Worm (Caenorhabditis elegans) whole organism, L2 larva: Measurements from ENCODE around the gene cnc-2.

ENCODE experiments used
- C34F6.9 ChIP-seq: fragments of 150-350 bp; optimal IDR thresholded peaks from 2 replicates; lab custom pipeline; 2014; ENCODE audit warnings: missing biosample characterization, missing genetic modification characterization
- Y55F3AM.14 ChIP-seq: fragments of 200-800 bp; sonication (Bioruptor generic); optimal IDR thresholded peaks from 2 replicates; lab custom pipeline; 2018; ENCODE audit warnings: mild to moderate bottlenecking, missing genetic modification characterization, missing compliant biosample characterization
- ZK546.5 ChIP-seq: sonication (generic microtip); optimal IDR thresholded peaks from 2 replicates; lab custom pipeline; 2017; ENCODE audit warnings: missing biosample characterization, missing genetic modification characterization
- alr-1 ChIP-seq: fragments of 150-350 bp; optimal IDR thresholded peaks from 2 replicates; lab custom pipeline; 2014; ENCODE audit warnings: missing biosample characterization, missing genetic modification characterization
- aly-2 ChIP-seq: fragments of 150-350 bp; optimal IDR thresholded peaks from 2 replicates; lab custom pipeline; 2014; ENCODE audit warnings: missing biosample characterization, missing genetic modification characterization
- ama-1 ChIP-seq: fragments of 150-350 bp; optimal IDR thresholded peaks from 2 replicates; lab custom pipeline; 2018; ENCODE audit warnings: inconsistent platforms
- blmp-1 ChIP-seq: sonication (generic microtip); optimal IDR thresholded peaks from 2 replicates; lab custom pipeline; 2017; ENCODE audit warnings: missing genetic modification characterization, mild to moderate bottlenecking, missing compliant biosample characterization, antibody characterized with exemption, moderate library complexity; ENCODE audit not compliant: insufficient read depth
- ceh-82 ChIP-seq: fragments of 150-350 bp; optimal IDR thresholded peaks from 2 replicates; lab custom pipeline; 2014; ENCODE audit warnings: missing biosample characterization, missing genetic modification characterization
- crh-2 ChIP-seq: sonication (generic microtip); optimal IDR thresholded peaks from 2 replicates; lab custom pipeline; 2017; ENCODE audit warnings: missing biosample characterization, missing genetic modification characterization
- dmd-4 ChIP-seq: sonication (generic microtip); optimal IDR thresholded peaks from 2 replicates; lab custom pipeline; 2017; ENCODE audit warnings: missing biosample characterization, missing genetic modification characterization
- egl-27 ChIP-seq: sonication (generic microtip); optimal IDR thresholded peaks from 3 replicates; lab custom pipeline; 2017; ENCODE audit warnings: missing biosample characterization, missing genetic modification reagents, missing genetic modification characterization
- elt-3 ChIP-seq: sonication (generic microtip); optimal IDR thresholded peaks from 2 replicates; lab custom pipeline; 2017; ENCODE audit warnings: missing biosample characterization, missing genetic modification characterization
- fos-1 ChIP-seq: fragments of 150-350 bp; optimal IDR thresholded peaks from 2 replicates; lab custom pipeline; 2014; ENCODE audit warnings: missing biosample characterization, missing genetic modification characterization
- lin-11 ChIP-seq: fragments of 150-350 bp; sonication (generic microtip); optimal IDR thresholded peaks from 2 replicates; lab custom pipeline; 2014; ENCODE audit warnings: missing biosample characterization, missing genetic modification characterization, inconsistent platforms, mixed read lengths
- lin-13 ChIP-seq: fragments of 150-350 bp; optimal IDR thresholded peaks from 2 replicates; lab custom pipeline; 2014; ENCODE audit warnings: missing biosample characterization, missing genetic modification reagents, missing genetic modification characterization
- lin-39 ChIP-seq: fragments of 150-350 bp; optimal IDR thresholded peaks from 2 replicates; lab custom pipeline; 2014; ENCODE audit warnings: missing biosample characterization, missing genetic modification reagents, missing genetic modification characterization
- lsy-2 ChIP-seq, 2 experiments: fragments of 150-350 bp in 1 of 2; sonication (generic microtip) in 1 of 2; optimal IDR thresholded peaks; 2 replicates each; lab custom pipeline; 2014 to 2017; ENCODE audit warnings: missing biosample characterization in 2 of 2, missing genetic modification characterization in 2 of 2
- mab-5 ChIP-seq: fragments of 150-350 bp; optimal IDR thresholded peaks from 2 replicates; lab custom pipeline; 2014; ENCODE audit warnings: missing biosample characterization, missing genetic modification characterization
- mbf-1 ChIP-seq: sonication (generic microtip); optimal IDR thresholded peaks from 2 replicates; lab custom pipeline; 2017; ENCODE audit warnings: missing biosample characterization, missing genetic modification characterization
- mdl-1 ChIP-seq, 2 experiments: fragments of 150-350 bp in 1 of 2; sonication (generic microtip) in 1 of 2; optimal IDR thresholded peaks; 2 replicates each; lab custom pipeline; 2017; ENCODE audit warnings: missing biosample characterization in 2 of 2, missing genetic modification characterization in 2 of 2
- nhr-10 ChIP-seq: sonication (generic microtip); optimal IDR thresholded peaks from 2 replicates; lab custom pipeline; 2017; ENCODE audit warnings: missing biosample characterization, missing genetic modification characterization
- nhr-12 ChIP-seq: fragments of 150-350 bp; optimal IDR thresholded peaks from 2 replicates; lab custom pipeline; 2014; ENCODE audit warnings: missing biosample characterization, missing genetic modification characterization
- nhr-129 ChIP-seq: fragments of 150-350 bp; optimal IDR thresholded peaks from 2 replicates; lab custom pipeline; 2014; ENCODE audit warnings: missing biosample characterization, missing genetic modification characterization
- nhr-21 ChIP-seq: fragments of 150-350 bp; optimal IDR thresholded peaks from 2 replicates; lab custom pipeline; 2014; ENCODE audit warnings: missing biosample characterization, missing genetic modification characterization
- nhr-23 ChIP-seq: fragments of 150-350 bp; optimal IDR thresholded peaks from 2 replicates; lab custom pipeline; 2014; ENCODE audit warnings: missing biosample characterization, missing genetic modification reagents, missing genetic modification characterization
- nhr-237 ChIP-seq: fragments of 150-350 bp; optimal IDR thresholded peaks from 2 replicates; lab custom pipeline; 2014; ENCODE audit warnings: missing biosample characterization, missing genetic modification characterization
- nhr-25 ChIP-seq: fragments of 150-350 bp; sonication (generic microtip); optimal IDR thresholded peaks from 3 replicates; lab custom pipeline; 2014; ENCODE audit warnings: missing biosample characterization, missing genetic modification characterization
- peb-1 ChIP-seq: fragments of 150-350 bp; optimal IDR thresholded peaks from 2 replicates; lab custom pipeline; 2014; ENCODE audit warnings: missing biosample characterization, missing genetic modification characterization
- sem-4 ChIP-seq: fragments of 150-350 bp; optimal IDR thresholded peaks from 2 replicates; lab custom pipeline; 2014; ENCODE audit warnings: missing biosample characterization, missing genetic modification reagents, missing genetic modification characterization
- sma-3 ChIP-seq: sonication (generic microtip); optimal IDR thresholded peaks from 2 replicates; lab custom pipeline; 2016; ENCODE audit warnings: missing genetic modification reagents, missing genetic modification characterization, missing compliant biosample characterization
- snpc-4 ChIP-seq: fragments of 150-350 bp; optimal IDR thresholded peaks from 2 replicates; lab custom pipeline; 2014; ENCODE audit warnings: missing biosample characterization, missing genetic modification characterization
- unc-62 ChIP-seq: fragments of 150-350 bp; optimal IDR thresholded peaks from 2 replicates; lab custom pipeline; 2014; ENCODE audit warnings: missing biosample characterization, missing genetic modification reagents, missing genetic modification characterization
- zag-1 ChIP-seq: fragments of 150-350 bp; optimal IDR thresholded peaks from 2 replicates; lab custom pipeline; 2014; ENCODE audit warnings: missing biosample characterization, missing genetic modification characterization
- ztf-1 ChIP-seq: fragments of 200-800 bp; sonication (Bioruptor generic); conservative IDR thresholded peaks from 2 replicates; pipeline ENCODE4 v1.3.6; 2022; ENCODE audit warnings: missing genetic modification characterization, missing compliant biosample characterization
- ztf-11 ChIP-seq: sonication (generic microtip); optimal IDR thresholded peaks from 2 replicates; lab custom pipeline; 2017; ENCODE audit warnings: missing biosample characterization, missing genetic modification characterization
- ztf-4 ChIP-seq: fragments of 150-350 bp; optimal IDR thresholded peaks from 2 replicates; lab custom pipeline; 2014; ENCODE audit warnings: missing biosample characterization, missing genetic modification characterization

cnc-2 gene

DNA sequence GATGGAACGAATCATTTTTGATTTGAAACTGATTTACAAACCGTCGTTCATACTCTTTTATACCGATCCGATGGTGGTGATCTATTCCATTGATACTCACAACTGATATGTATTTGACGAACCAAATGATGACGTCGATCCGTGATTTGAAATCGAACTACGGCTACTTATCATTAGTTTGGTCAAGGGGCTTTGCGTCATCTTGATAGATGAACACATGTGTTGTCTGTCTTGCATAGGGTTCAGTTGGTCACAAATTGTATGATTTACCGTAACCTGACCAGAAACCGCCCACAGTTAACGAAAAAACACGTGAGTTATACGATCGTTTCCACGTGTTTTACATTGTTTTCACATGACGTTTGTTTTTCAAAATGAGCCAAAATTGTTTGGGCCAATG, at the start of gene cnc-2:
Gene cnc-2, minus strand, starts transcription at position 24 of the 400 bp plus-strand sequence.
- peak; percentile 9 for TF ChIP-seq nhr-21 (tag; lab: Kevin White, UChicago)
- no peak for TF ChIP-seq lin-39 (tag; lab: Kevin White, UChicago)
- TF ChIP-seq fos-1, result no peak
- TF ChIP-seq sma-3, result peak; percentile 52
- TF ChIP-seq alr-1 (tag; lab: Kevin White, UChicago), result no peak

DNA sequence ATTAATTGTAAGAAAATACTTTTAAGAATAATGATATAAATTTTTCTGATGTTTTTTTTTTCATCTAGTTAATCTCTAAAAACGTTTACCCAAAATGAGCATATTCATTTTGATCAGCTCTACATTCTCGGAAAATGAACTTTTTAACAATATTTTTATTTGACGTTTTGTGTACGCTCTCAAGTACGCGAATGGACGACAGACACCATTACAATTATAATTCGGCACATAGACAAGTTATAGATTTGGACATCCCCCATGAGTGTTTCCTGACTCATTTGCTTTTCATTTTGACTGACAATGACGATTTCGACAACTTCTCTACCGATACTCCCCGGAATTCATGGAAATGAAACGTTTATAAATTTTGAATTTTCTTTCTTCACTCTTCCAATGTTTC, 49.2 kb upstream of the cnc-2 start, which contains the start of gene sru-27:
Gene sru-27, plus strand, starts transcription at position 301 of the 400 bp plus-strand sequence.
- TF ChIP-seq elt-3 (tag; lab: Kevin White, UChicago) (no peak), mbf-1 (tag; lab: Kevin White, UChicago) (no peak), nhr-237 (tag; lab: Kevin White, UChicago) (no peak), ztf-4 (no peak), ZK546.5 (tag; lab: Kevin White, UChicago) (no peak), nhr-12 (tag; lab: Kevin White, UChicago) (no peak), unc-62 (no peak), ceh-82 (tag; lab: Kevin White, UChicago) (no peak), mab-5 (no peak)
- TF ChIP-seq, all 48 proteins: peak for 0

DNA sequence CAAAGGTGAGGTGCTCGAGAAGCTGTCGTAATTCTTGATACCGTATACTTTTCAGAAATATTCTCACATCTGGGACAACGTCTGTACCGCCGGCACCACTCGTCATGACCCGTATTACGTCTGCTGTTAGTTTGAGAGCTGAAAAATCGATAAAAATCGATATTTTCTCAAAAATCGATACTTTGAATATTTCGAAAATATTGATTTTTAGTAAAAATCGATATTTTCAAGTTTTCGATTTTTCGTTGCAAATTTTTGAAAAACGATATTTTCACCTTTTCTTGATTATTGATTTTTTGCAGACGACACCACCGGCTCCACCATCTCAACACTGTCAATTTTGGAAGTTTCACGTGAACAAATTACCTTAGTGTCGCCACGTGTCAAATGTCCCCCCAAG, 45.8 kb upstream of the cnc-2 start:
- TF ChIP-seq Y55F3AM.14 (GFP tag; lab: Kevin White, UChicago) (no peak), dmd-4 (no peak), fos-1 (no peak), crh-2 (tag; lab: Kevin White, UChicago) (no peak), ama-1 (lab: Kevin White, UChicago) (no peak), nhr-23 (tag; lab: Kevin White, UChicago) (no peak), ztf-1 (GFP tag; lab: Robert Waterston, UW) (no peak), aly-2 (tag; lab: Kevin White, UChicago) (no peak), nhr-21 (tag; lab: Kevin White, UChicago) (no peak), ztf-4 (no peak), lin-11 (tag; lab: Kevin White, UChicago) (no peak), blmp-1 (tag; lab: Kevin White, UChicago) (no peak), egl-27 (tag; lab: Kevin White, UChicago) (no peak)
- TF ChIP-seq, all 48 proteins: peak for 0

DNA sequence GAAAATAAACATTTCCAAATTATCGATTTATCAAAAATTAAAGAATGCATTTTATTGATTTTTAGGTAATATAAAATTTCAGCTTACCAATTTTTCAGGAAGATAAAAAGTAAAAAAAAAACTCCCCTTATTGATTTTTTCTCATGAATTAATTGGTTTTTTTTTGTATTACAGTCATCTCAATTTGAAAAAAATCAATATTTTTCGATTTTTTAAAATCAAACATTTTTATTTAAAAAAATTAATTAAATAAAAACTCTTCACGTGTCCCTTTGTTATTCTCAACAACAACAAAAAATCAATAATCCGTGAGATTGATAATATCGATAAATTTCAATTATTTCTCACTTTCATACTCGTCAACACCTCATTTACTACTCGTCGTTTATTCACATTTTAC, 45.4 kb upstream of the cnc-2 start, which contains the start of gene C38C3.3:
Gene C38C3.3, plus strand, starts transcription at position 301 of the 400 bp plus-strand sequence.
- TF ChIP-seq lin-11 (tag; lab: Kevin White, UChicago) (no peak), mab-5 (no peak), crh-2 (tag; lab: Kevin White, UChicago) (no peak), peb-1 (no peak), C34F6.9 (tag; lab: Kevin White, UChicago) (no peak), sma-3 (no peak), Y55F3AM.14 (GFP tag; lab: Kevin White, UChicago) (no peak), unc-62 (no peak), nhr-10 (tag; lab: Kevin White, UChicago) (no peak), fos-1 (no peak), lin-13 (no peak), nhr-237 (tag; lab: Kevin White, UChicago) (no peak), nhr-23 (tag; lab: Kevin White, UChicago) (no peak), lsy-2 (tag; optimal IDR thresholded peaks at IDR 0.05; lab: Kevin White, UChicago) (no peak), ZK546.5 (tag; lab: Kevin White, UChicago) (no peak), ama-1 (lab: Kevin White, UChicago) (no peak)

ce11 chrV:1494469-1494868, 44.5 kb upstream of the cnc-2 start, which contains the start of gene spig-7:
TSS of gene spig-7 (plus strand) at chrV:1494769.
- TF ChIP-seq egl-27 (tag; lab: Kevin White, UChicago) (no peak), elt-3 (tag; lab: Kevin White, UChicago) (no peak), sma-3 (no peak), nhr-25 (tag; lab: Kevin White, UChicago) (no peak), blmp-1 (tag; lab: Kevin White, UChicago) (no peak), mab-5 (no peak), lin-11 (tag; lab: Kevin White, UChicago) (no peak), mbf-1 (tag; lab: Kevin White, UChicago) (no peak), nhr-129 (tag; lab: Kevin White, UChicago) (no peak), ztf-4 (no peak), C34F6.9 (tag; lab: Kevin White, UChicago) (no peak), mdl-1 (tag; optimal IDR thresholded peaks at IDR 0.05; lab: Kevin White, UChicago) (no peak), snpc-4 (tag; lab: Kevin White, UChicago) (no peak), sem-4 (no peak), nhr-12 (tag; lab: Kevin White, UChicago) (no peak), zag-1 (tag; lab: Kevin White, UChicago) (no peak), ztf-11 (tag; lab: Kevin White, UChicago) (no peak), nhr-23 (tag; lab: Kevin White, UChicago) (no peak)
- TF ChIP-seq, all 48 proteins: peak for 0
